Fruit fly (Drosophila melanogaster): Measurements from ENCODE around the gene yellow-k.

Gene yellow-k

dm6 chr3L:15537916-15538581 is 17.6 kb downstream of the yellow-k start (continued):
- peak; percentile 46 for TF ChIP-seq CG15696 (tag; optimal IDR thresholded peaks at IDR 0.05)
- no peak; the same call in 1 of the 2 replicates for TF ChIP-seq Atf6 (GFP tag; IDR thresholded peaks at IDR 0.05)
- no peak for TF ChIP-seq lbe (GFP tag; optimal IDR thresholded peaks at IDR 0.05)
- TF ChIP-seq CG14014 (GFP tag; IDR thresholded peaks at IDR 0.05), result no peak
- no peak for TF ChIP-seq Neu2 (GFP tag; optimal IDR thresholded peaks at IDR 0.05; ENCODE audit: borderline replicate concordance)
- TF ChIP-seq CG15601 (tag; optimal IDR thresholded peaks at IDR 0.05), result peak; percentile 63
- TF ChIP-seq tup (GFP tag; optimal IDR thresholded peaks at IDR 0.05), result no peak
- TF ChIP-seq Ets97D (GFP tag; optimal IDR thresholded peaks at IDR 0.05), result no peak
- peak; percentile 9 for TF ChIP-seq CG9817 (tag; optimal IDR thresholded peaks at IDR 0.05)
- TF ChIP-seq CG2875 (GFP tag; optimal IDR thresholded peaks at IDR 0.05), result peak; percentile 50
- no peak for TF ChIP-seq gsb (GFP tag; IDR thresholded peaks at IDR 0.05)
- peak; percentile 21; the same call in 1 of the 3 replicates for TF ChIP-seq croc (GFP tag; conservative IDR thresholded peaks at IDR 0.05)
- TF ChIP-seq tx (GFP tag; optimal IDR thresholded peaks at IDR 0.05), result peak; percentile 22
- peak; percentile 5 for TF ChIP-seq Hand (GFP tag; optimal IDR thresholded peaks at IDR 0.05)
- peak; percentile 68 for TF ChIP-seq lab (GFP tag; optimal IDR thresholded peaks at IDR 0.05)
- TF ChIP-seq run (tag; optimal IDR thresholded peaks at IDR 0.05), result peak; percentile 3
- peak; percentile 1 for TF ChIP-seq btn (GFP tag; optimal IDR thresholded peaks at IDR 0.05)
- no peak for TF ChIP-seq emc (GFP tag; optimal IDR thresholded peaks at IDR 0.05)
- no peak for TF ChIP-seq CG17612 (GFP tag; IDR thresholded peaks at IDR 0.05)
- no peak for TF ChIP-seq Mrtf (GFP tag; IDR thresholded peaks at IDR 0.05)
- no peak for TF ChIP-seq Doc3 (GFP tag; IDR thresholded peaks at IDR 0.05; ENCODE audit: partially characterized antibody)
- no peak for TF ChIP-seq CG11560 (tag; IDR thresholded peaks at IDR 0.05)
- TF ChIP-seq salm (tag; optimal IDR thresholded peaks at IDR 0.05), result no peak
- TF ChIP-seq Scr (GFP tag; IDR thresholded peaks at IDR 0.05; ENCODE audit: partially characterized antibody), result no peak
- no peak for TF ChIP-seq da (GFP tag; optimal IDR thresholded peaks at IDR 0.05)
- no peak for TF ChIP-seq CG11456 (GFP tag; IDR thresholded peaks at IDR 0.05)
- peak; percentile 63 for TF ChIP-seq trh (GFP tag; optimal IDR thresholded peaks at IDR 0.05)
- TF ChIP-seq CG6791 (GFP tag; IDR thresholded peaks at IDR 0.05; ENCODE audit: partially characterized antibody), result no peak
- TF ChIP-seq sna (GFP tag; IDR thresholded peaks at IDR 0.05; ENCODE audit: partially characterized antibody), result no peak
- peak; percentile 55 for TF ChIP-seq Fer1 (GFP tag; optimal IDR thresholded peaks at IDR 0.05)
- TF ChIP-seq crol (GFP tag; IDR thresholded peaks at IDR 0.05), result no peak
- TF ChIP-seq luna (GFP tag; optimal IDR thresholded peaks at IDR 0.05), result no peak
- peak; percentile 85 for TF ChIP-seq CG11504 (tag; optimal IDR thresholded peaks at IDR 0.05)
- TF ChIP-seq CG33213 (GFP tag; optimal IDR thresholded peaks at IDR 0.05), result peak; percentile 7
- no peak for TF ChIP-seq Lhr (GFP tag; optimal IDR thresholded peaks at IDR 0.05)
- no peak for TF ChIP-seq CG30020 (tag; optimal IDR thresholded peaks at IDR 0.05)
- TF ChIP-seq rib (GFP tag; IDR thresholded peaks at IDR 0.05), result no peak
- TF ChIP-seq vnd (GFP tag; IDR thresholded peaks at IDR 0.05; ENCODE audit: partially characterized antibody), result no peak
- no peak for TF ChIP-seq ato (GFP tag; IDR thresholded peaks at IDR 0.05; ENCODE audit: partially characterized antibody)
- TF ChIP-seq Fer2 (tag; optimal IDR thresholded peaks at IDR 0.05), result no peak
- no peak for TF ChIP-seq caup (GFP tag; optimal IDR thresholded peaks at IDR 0.05; ENCODE audit: severe bottlenecking)
- TF ChIP-seq ftz-f1 (GFP tag; optimal IDR thresholded peaks at IDR 0.05), result no peak
- no peak for TF ChIP-seq CG4707 (GFP tag; optimal IDR thresholded peaks at IDR 0.05)
- TF ChIP-seq CG4854 (GFP tag; optimal IDR thresholded peaks at IDR 0.05), result no peak
- no peak for TF ChIP-seq NC2β (GFP tag; optimal IDR thresholded peaks at IDR 0.05)
- peak; percentile 49 for TF ChIP-seq CG8281 (tag; optimal IDR thresholded peaks at IDR 0.05)
- TF ChIP-seq Doc2 (GFP tag; IDR thresholded peaks at IDR 0.05), result no peak
- no peak for TF ChIP-seq BEAF-32 (GFP tag; optimal IDR thresholded peaks at IDR 0.05)
- peak; percentile 45 for TF ChIP-seq mam (GFP tag; optimal IDR thresholded peaks at IDR 0.05)

Data from whole organism, embryonic.